Worm (Caenorhabditis elegans): ENCODE measurements around the gene cht-6.
A peak's percentile ranks its signal among the peaks of the same experiment; 100 is the strongest.

ce11 chrV:6400950-6401551 is 13.7 kb upstream of the cht-6 start:
- no peak for TF ChIP-seq F10B5.3 (tag; optimal IDR thresholded peaks at IDR 0.05)
- peak; percentile 77 for TF ChIP-seq aly-2 (tag; optimal IDR thresholded peaks at IDR 0.05)
